Fruit fly (Drosophila melanogaster) whole organism, embryonic: ENCODE measurements around the gene siz.

Experiments
- Asciz ChIP-seq: fragments of 200-800 bp; sonication (Bioruptor generic); optimal IDR thresholded peaks from 2 replicates; lab custom pipeline; 2017; ENCODE audit warnings: missing biosample characterization, mild to moderate bottlenecking, missing genetic modification characterization, missing genetic modification reagents
- Atf6 ChIP-seq: fragments of 200-800 bp; sonication (Bioruptor generic); IDR thresholded peaks from 2 replicates; pipeline ENCODE4 v1.3.6; 2022; ENCODE audit warnings: missing biosample characterization, missing genetic modification characterization
- CG10267 ChIP-seq: fragments of 200-800 bp; sonication (Bioruptor generic); optimal IDR thresholded peaks from 2 replicates; lab custom pipeline; 2018; ENCODE audit warnings: missing biosample characterization, mild to moderate bottlenecking, missing genetic modification characterization, moderate library complexity
- CG10979 ChIP-seq: fragments of 200-800 bp; sonication (Bioruptor generic); optimal IDR thresholded peaks from 2 replicates; lab custom pipeline; 2018; ENCODE audit warnings: missing biosample characterization, mild to moderate bottlenecking, missing genetic modification characterization, moderate library complexity
- CG11504 ChIP-seq: fragments of 200-800 bp; sonication (Bioruptor generic); optimal IDR thresholded peaks from 3 replicates; lab custom pipeline; 2019; ENCODE audit warnings: missing biosample characterization, mild to moderate bottlenecking, missing genetic modification characterization, moderate library complexity
- CG12769 ChIP-seq: fragments of 200-800 bp; sonication (Bioruptor generic); optimal IDR thresholded peaks from 2 replicates; lab custom pipeline; 2019; ENCODE audit warnings: missing biosample characterization, mild to moderate bottlenecking, missing genetic modification characterization, moderate library complexity
- CG14860 ChIP-seq: fragments of 200-800 bp; sonication (Bioruptor generic); IDR thresholded peaks from 3 replicates; pipeline ENCODE4 v1.3.6; 2022; ENCODE audit warnings: missing biosample characterization, missing genetic modification characterization; ENCODE audit not compliant: partially characterized antibody
- CG15073 ChIP-seq: fragments of 200-800 bp; sonication (Bioruptor generic); optimal IDR thresholded peaks from 2 replicates; lab custom pipeline; 2016; ENCODE audit warnings: missing biosample characterization, missing genetic modification characterization
- CG15601 ChIP-seq: fragments of 200-800 bp; sonication (Bioruptor generic); optimal IDR thresholded peaks from 3 replicates; lab custom pipeline; 2019; ENCODE audit warnings: missing biosample characterization, mild to moderate bottlenecking, missing genetic modification characterization, moderate library complexity
- CG17186 ChIP-seq: fragments of 200-800 bp; sonication (Bioruptor generic); optimal IDR thresholded peaks from 3 replicates; lab custom pipeline; 2017; ENCODE audit warnings: missing biosample characterization, missing genetic modification reagents, missing genetic modification characterization
- CG17328 ChIP-seq: fragments of 200-800 bp; sonication (Bioruptor generic); IDR thresholded peaks from 2 replicates; pipeline ENCODE4 v1.3.6; 2022; ENCODE audit warnings: missing biosample characterization, missing genetic modification characterization
- CG17359 ChIP-seq: fragments of 200-800 bp; sonication (Bioruptor generic); optimal IDR thresholded peaks from 3 replicates; lab custom pipeline; 2018; ENCODE audit warnings: missing biosample characterization, mild to moderate bottlenecking, missing genetic modification characterization, moderate library complexity
- CG17802 ChIP-seq: fragments of 200-800 bp; sonication (Bioruptor generic); optimal IDR thresholded peaks from 2 replicates; lab custom pipeline; 2018; ENCODE audit warnings: missing biosample characterization, mild to moderate bottlenecking, missing genetic modification characterization, moderate library complexity
- CG18619 ChIP-seq: fragments of 200-800 bp; sonication (Bioruptor generic); optimal IDR thresholded peaks from 3 replicates; lab custom pipeline; 2017; ENCODE audit warnings: missing biosample characterization, mild to moderate bottlenecking, missing genetic modification characterization
- CG2202 ChIP-seq: fragments of 200-800 bp; sonication (Bioruptor generic); optimal IDR thresholded peaks from 2 replicates; lab custom pipeline; 2018; ENCODE audit warnings: missing biosample characterization, mild to moderate bottlenecking, missing genetic modification characterization
- CG33557 ChIP-seq: fragments of 200-800 bp; sonication (Bioruptor generic); optimal IDR thresholded peaks from 2 replicates; lab custom pipeline; 2019; ENCODE audit warnings: missing biosample characterization, mild to moderate bottlenecking, missing genetic modification characterization, moderate library complexity
- CG34376 ChIP-seq: fragments of 200-800 bp; sonication (Bioruptor generic); optimal IDR thresholded peaks from 2 replicates; lab custom pipeline; 2018; ENCODE audit warnings: missing biosample characterization, mild to moderate bottlenecking, missing genetic modification characterization
- CG3995 ChIP-seq: fragments of 200-800 bp; sonication (Bioruptor generic); optimal IDR thresholded peaks from 3 replicates; lab custom pipeline; 2016; ENCODE audit warnings: missing biosample characterization, missing genetic modification characterization
- CG6175 ChIP-seq: fragments of 200-800 bp; sonication (Bioruptor generic); IDR thresholded peaks from 3 replicates; pipeline ENCODE4 v1.3.6; 2022; ENCODE audit warnings: missing biosample characterization, missing genetic modification characterization
- CG6254 ChIP-seq: fragments of 200-800 bp; sonication (Bioruptor generic); optimal IDR thresholded peaks from 3 replicates; lab custom pipeline; 2017; ENCODE audit warnings: mild to moderate bottlenecking, missing biosample characterization, missing genetic modification reagents, missing genetic modification characterization
- CHES-1-like ChIP-seq: fragments of 200-800 bp; sonication (Bioruptor generic); optimal IDR thresholded peaks from 2 replicates; lab custom pipeline; 2016; ENCODE audit warnings: missing biosample characterization, missing genetic modification characterization
- Chrac-16 ChIP-seq: fragments of 200-800 bp; sonication (Bioruptor generic); optimal IDR thresholded peaks from 3 replicates; lab custom pipeline; 2016; ENCODE audit warnings: missing biosample characterization, missing genetic modification characterization
- Dad ChIP-seq: fragments of 200-800 bp; sonication (Bioruptor generic); optimal IDR thresholded peaks from 3 replicates; lab custom pipeline; 2016; ENCODE audit warnings: missing biosample characterization, missing genetic modification characterization
- Dip3 ChIP-seq: fragments of 200-800 bp; sonication (Bioruptor generic); optimal IDR thresholded peaks from 3 replicates; lab custom pipeline; 2016; ENCODE audit warnings: missing biosample characterization, missing genetic modification characterization
- Dll ChIP-seq: fragments of 200-800 bp; sonication (Bioruptor generic); IDR thresholded peaks from 4 replicates; pipeline ENCODE4 v1.3.6; 2022; ENCODE audit warnings: missing biosample characterization, missing genetic modification characterization; ENCODE audit not compliant: partially characterized antibody
- Doc3 ChIP-seq: fragments of 200-800 bp; sonication (Bioruptor generic); IDR thresholded peaks from 3 replicates; pipeline ENCODE4 v1.3.6; 2022; ENCODE audit warnings: missing biosample characterization, missing genetic modification characterization; ENCODE audit not compliant: partially characterized antibody
- E2f1 ChIP-seq: fragments of 200-800 bp; sonication (Bioruptor generic); IDR thresholded peaks from 2 replicates; pipeline ENCODE4 v1.3.6; 2022; ENCODE audit warnings: missing biosample characterization, missing genetic modification characterization
- Fer3 ChIP-seq: fragments of 200-800 bp; sonication (Bioruptor generic); optimal IDR thresholded peaks from 2 replicates; lab custom pipeline; 2018; ENCODE audit warnings: missing biosample characterization, mild to moderate bottlenecking, missing genetic modification characterization, moderate library complexity
- HLHmδ ChIP-seq: fragments of 200-800 bp; sonication (Bioruptor generic); optimal IDR thresholded peaks from 2 replicates; lab custom pipeline; 2018; ENCODE audit warnings: missing biosample characterization, mild to moderate bottlenecking, missing genetic modification characterization, moderate library complexity
- Hr39 ChIP-seq: fragments of >200 bp; optimal IDR thresholded peaks from 2 replicates; lab custom pipeline; 2017
- Hsf ChIP-seq: fragments of 200-800 bp; sonication (Bioruptor generic); optimal IDR thresholded peaks from 3 replicates; lab custom pipeline; 2016; ENCODE audit warnings: missing biosample characterization, missing genetic modification characterization
- Oli ChIP-seq: fragments of 200-800 bp; sonication (Bioruptor generic); optimal IDR thresholded peaks from 2 replicates; lab custom pipeline; 2018; ENCODE audit warnings: missing biosample characterization, mild to moderate bottlenecking, missing genetic modification characterization, moderate library complexity
- Sry-δ ChIP-seq: fragments of 200-800 bp; sonication (Bioruptor generic); optimal IDR thresholded peaks from 2 replicates; lab custom pipeline; 2016; ENCODE audit warnings: missing biosample characterization, missing genetic modification characterization
- Taf1 ChIP-seq: fragments of 200-800 bp; sonication (Bioruptor generic); IDR thresholded peaks from 2 replicates; pipeline ENCODE4 v1.3.6; 2022; ENCODE audit warnings: missing biosample characterization, missing genetic modification characterization
- Trl ChIP-seq, 3 experiments: fragments of >200 bp in 2 of 3; fragments of 200-800 bp in 1 of 3; sonication (Bioruptor generic) in 1 of 3; optimal IDR thresholded peaks; 2 replicates in 1 of 3; 3 replicates in 2 of 3; lab custom pipeline; 2016 to 2017; ENCODE audit warnings: missing biosample characterization in 1 of 3, missing genetic modification characterization in 1 of 3
- YL-1 ChIP-seq: fragments of 200-800 bp; sonication (Bioruptor generic); optimal IDR thresholded peaks from 3 replicates; lab custom pipeline; 2017; ENCODE audit warnings: missing biosample characterization, mild to moderate bottlenecking, missing genetic modification characterization
- bsh ChIP-seq, 2 experiments: fragments of 200-800 bp; sonication (Bioruptor generic); optimal IDR thresholded peaks; 2 replicates each; lab custom pipeline; 2017 to 2018; ENCODE audit warnings: mild to moderate bottlenecking in 2 of 2, missing biosample characterization in 2 of 2, missing genetic modification characterization in 2 of 2, moderate library complexity in 1 of 2
- dysf ChIP-seq: fragments of 200-800 bp; sonication (Bioruptor generic); IDR thresholded peaks from 3 replicates; pipeline ENCODE4 v1.3.6; 2022; ENCODE audit warnings: missing biosample characterization, missing genetic modification characterization
- exex ChIP-seq: fragments of 200-800 bp; sonication (Bioruptor generic); optimal IDR thresholded peaks from 4 replicates; lab custom pipeline; 2018; ENCODE audit warnings: missing biosample characterization, mild to moderate bottlenecking, missing genetic modification characterization, moderate library complexity
- ham ChIP-seq: fragments of 200-800 bp; sonication (Bioruptor generic); IDR thresholded peaks from 2 replicates; pipeline ENCODE4 v1.3.6; 2022; ENCODE audit warnings: missing biosample characterization, missing genetic modification characterization
- hkb ChIP-seq, 2 experiments: fragments of 200-800 bp in 1 of 2; fragments of >200 bp in 1 of 2; sonication (Bioruptor generic) in 1 of 2; IDR thresholded peaks in 1 of 2; optimal IDR thresholded peaks in 1 of 2; 2 replicates each; pipeline versions ENCODE4 v1.3.6 to Lab custom; 2017 to 2022; ENCODE audit warnings: missing biosample characterization in 1 of 2, missing genetic modification characterization in 1 of 2
- insv ChIP-seq, 2 experiments: fragments of 200-800 bp; sonication (Bioruptor generic); optimal IDR thresholded peaks; 3 replicates each; lab custom pipeline; 2016 to 2018; ENCODE audit warnings: missing biosample characterization in 2 of 2, missing genetic modification characterization in 2 of 2
- kay ChIP-seq: fragments of 200-800 bp; sonication (Bioruptor generic); optimal IDR thresholded peaks from 2 replicates; lab custom pipeline; 2016; ENCODE audit warnings: missing biosample characterization, missing genetic modification characterization
- klu ChIP-seq: fragments of 200-800 bp; sonication (Bioruptor generic); IDR thresholded peaks from 2 replicates; pipeline ENCODE4 v1.3.6; 2022; ENCODE audit warnings: missing biosample characterization, missing genetic modification characterization
- kni ChIP-seq: fragments of 200-800 bp; sonication (Bioruptor generic); optimal IDR thresholded peaks from 3 replicates; lab custom pipeline; 2017; ENCODE audit warnings: mild to moderate bottlenecking, missing biosample characterization, missing genetic modification reagents, missing genetic modification characterization
- lov ChIP-seq, 2 experiments: fragments of 200-800 bp in 1 of 2; fragments of >200 bp in 1 of 2; sonication (Bioruptor generic) in 1 of 2; IDR thresholded peaks in 1 of 2; optimal IDR thresholded peaks in 1 of 2; 2 replicates in 1 of 2; 3 replicates in 1 of 2; pipeline versions ENCODE4 v1.3.6 to Lab custom; 2017 to 2022; ENCODE audit warnings: missing biosample characterization in 1 of 2, missing genetic modification characterization in 1 of 2
- slp2 ChIP-seq: fragments of 200-800 bp; sonication (Bioruptor generic); optimal IDR thresholded peaks from 2 replicates; lab custom pipeline; 2016; ENCODE audit warnings: missing biosample characterization, missing genetic modification characterization
- trem ChIP-seq: fragments of 200-800 bp; optimal IDR thresholded peaks from 3 replicates; lab custom pipeline; 2019; ENCODE audit warnings: missing biosample characterization, mild to moderate bottlenecking, missing genetic modification characterization, moderate library complexity
- tup ChIP-seq: fragments of 200-800 bp; sonication (Bioruptor generic); optimal IDR thresholded peaks from 2 replicates; lab custom pipeline; 2016; ENCODE audit warnings: missing biosample characterization, mild to moderate bottlenecking, missing genetic modification characterization, moderate library complexity

siz gene

DNA sequence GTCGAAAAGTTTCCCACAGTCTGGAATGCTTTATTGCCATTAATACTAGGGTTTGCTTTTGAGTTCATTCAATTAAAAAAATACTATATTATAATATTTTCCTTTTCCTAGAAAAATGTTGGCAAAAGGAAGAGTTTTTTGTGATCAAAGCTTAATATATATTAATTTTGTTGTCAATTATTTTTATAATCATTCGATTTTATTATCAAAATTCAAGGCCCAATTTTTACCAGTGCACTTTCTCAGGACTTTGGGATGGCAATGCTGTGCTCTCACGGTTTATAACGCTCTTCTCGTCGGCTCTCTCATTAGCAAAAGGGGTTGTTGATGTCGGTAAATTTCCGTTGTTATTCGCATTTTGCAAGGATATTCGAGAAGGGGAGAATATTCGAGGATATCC lies 12.7 kb downstream of the siz start (continued):
- no peak for TF ChIP-seq dysf
- no peak for TF ChIP-seq Doc3 (GFP tag; lab: Robert Waterston, UW)
- TF ChIP-seq hkb (optimal IDR thresholded peaks at IDR 0.05; lab: Kevin White, UChicago), result no peak
- 0 out of 2 replicates have a peak, but pooled peaks have one; percentile 45 for TF ChIP-seq hkb (GFP tag; IDR thresholded peaks at IDR 0.05; lab: Robert Waterston, UW)
- TF ChIP-seq slp2 (GFP tag; lab: Kevin White, UChicago), result no peak
- TF ChIP-seq E2f1 (GFP tag; lab: Robert Waterston, UW), result no peak
- TF ChIP-seq CG17359, result peak; percentile 36
- no peak for TF ChIP-seq CG6175 (GFP tag; lab: Robert Waterston, UW)
- TF ChIP-seq Dll (GFP tag; lab: Robert Waterston, UW), result no peak
- TF ChIP-seq lov (optimal IDR thresholded peaks at IDR 0.05; lab: Kevin White, UChicago), result no peak
- 0 out of 3 replicates have a peak, but pooled peaks have one; percentile 37 for TF ChIP-seq lov (GFP tag; IDR thresholded peaks at IDR 0.05; lab: Robert Waterston, UW)
- TF ChIP-seq Chrac-16 (GFP tag; lab: Kevin White, UChicago), result peak; percentile 33
- TF ChIP-seq CG10267 (tag; lab: Kevin White, UChicago), result peak; percentile 61
- TF ChIP-seq CG14860 (GFP tag; lab: Robert Waterston, UW), result no peak
- no peak for TF ChIP-seq insv (GFP tag; optimal IDR thresholded peaks at IDR 0.05; lab: Kevin White, UChicago)
- no peak for TF ChIP-seq Fer3 (tag; lab: Kevin White, UChicago)
- TF ChIP-seq CG17328, result peak; percentile 72
- TF ChIP-seq Oli (tag; lab: Kevin White, UChicago), result peak; percentile 28
- TF ChIP-seq YL-1 (GFP tag; lab: Kevin White, UChicago), result no peak
- TF ChIP-seq Taf1 (GFP tag; lab: Robert Waterston, UW), result no peak
- TF ChIP-seq CG15601 (tag; lab: Kevin White, UChicago), result peak; percentile 35
- TF ChIP-seq CG3995 (GFP tag; lab: Kevin White, UChicago), result no peak
- TF ChIP-seq CG17186 (GFP tag; lab: Kevin White, UChicago), result no peak
- no peak for TF ChIP-seq Dad (GFP tag; lab: Kevin White, UChicago)
- TF ChIP-seq Trl (optimal IDR thresholded peaks at IDR 0.05; lab: Kevin White, UChicago), result peak in 1 of 2 experiments; percentile 53
- no peak for TF ChIP-seq Trl (GFP tag; optimal IDR thresholded peaks at IDR 0.05; lab: Kevin White, UChicago)
- no peak for TF ChIP-seq exex (tag; lab: Kevin White, UChicago)
- no peak for TF ChIP-seq kni (GFP tag; lab: Kevin White, UChicago)
- TF ChIP-seq CG12769, result no peak
- no peak for TF ChIP-seq CG17802 (tag; lab: Kevin White, UChicago)
- peak in 1 of 2 experiments; percentile 73 for TF ChIP-seq bsh (GFP tag; optimal IDR thresholded peaks at IDR 0.05; lab: Kevin White, UChicago)
- TF ChIP-seq CG11504 (tag; lab: Kevin White, UChicago), result peak; percentile 56
- no peak for TF ChIP-seq Hr39 (lab: Kevin White, UChicago)
- peak; percentile 50 for TF ChIP-seq trem (tag; lab: Kevin White, UChicago)
- no peak for TF ChIP-seq CG18619 (GFP tag; lab: Kevin White, UChicago)
- no peak for TF ChIP-seq ham (GFP tag; lab: Robert Waterston, UW)
- TF ChIP-seq Hsf (GFP tag; lab: Kevin White, UChicago), result no peak
- no peak for TF ChIP-seq HLHmδ (GFP tag; lab: Kevin White, UChicago)
- TF ChIP-seq CHES-1-like (GFP tag; lab: Kevin White, UChicago), result no peak
- peak; percentile 14 for TF ChIP-seq CG6254 (GFP tag; lab: Kevin White, UChicago)
- TF ChIP-seq Atf6 (GFP tag; lab: Robert Waterston, UW), result 0 out of 2 replicates have a peak, but pooled peaks have one; percentile 12
- no peak for TF ChIP-seq Asciz (GFP tag; lab: Kevin White, UChicago)
- peak; percentile 26 for TF ChIP-seq CG33557 (GFP tag; lab: Kevin White, UChicago)
- no peak for TF ChIP-seq CG15073
- peak; percentile 3 for TF ChIP-seq tup
- TF ChIP-seq Dip3 (GFP tag; lab: Kevin White, UChicago), result no peak
- no peak for TF ChIP-seq Sry-δ
- no peak for TF ChIP-seq kay (GFP tag; lab: Kevin White, UChicago)
- no peak for TF ChIP-seq klu (GFP tag; lab: Robert Waterston, UW)
- TF ChIP-seq CG10979 (tag; lab: Kevin White, UChicago), result peak; percentile 74
- TF ChIP-seq CG34376 (GFP tag; lab: Kevin White, UChicago), result no peak
- peak; percentile 15 for TF ChIP-seq CG2202 (tag; lab: Kevin White, UChicago)
